Fruit fly (Drosophila melanogaster) ovary, adult (tissue): ENCODE data around the gene stas.

Experiments used
- CG17801 ChIP-seq: fragments of 200-800 bp; optimal IDR thresholded peaks from 2 replicates; lab custom pipeline; 2019; ENCODE audit warnings: missing biosample characterization, mild to moderate bottlenecking, missing genetic modification characterization, moderate library complexity; ENCODE audit not compliant: partially characterized antibody

The stas gene

DNA sequence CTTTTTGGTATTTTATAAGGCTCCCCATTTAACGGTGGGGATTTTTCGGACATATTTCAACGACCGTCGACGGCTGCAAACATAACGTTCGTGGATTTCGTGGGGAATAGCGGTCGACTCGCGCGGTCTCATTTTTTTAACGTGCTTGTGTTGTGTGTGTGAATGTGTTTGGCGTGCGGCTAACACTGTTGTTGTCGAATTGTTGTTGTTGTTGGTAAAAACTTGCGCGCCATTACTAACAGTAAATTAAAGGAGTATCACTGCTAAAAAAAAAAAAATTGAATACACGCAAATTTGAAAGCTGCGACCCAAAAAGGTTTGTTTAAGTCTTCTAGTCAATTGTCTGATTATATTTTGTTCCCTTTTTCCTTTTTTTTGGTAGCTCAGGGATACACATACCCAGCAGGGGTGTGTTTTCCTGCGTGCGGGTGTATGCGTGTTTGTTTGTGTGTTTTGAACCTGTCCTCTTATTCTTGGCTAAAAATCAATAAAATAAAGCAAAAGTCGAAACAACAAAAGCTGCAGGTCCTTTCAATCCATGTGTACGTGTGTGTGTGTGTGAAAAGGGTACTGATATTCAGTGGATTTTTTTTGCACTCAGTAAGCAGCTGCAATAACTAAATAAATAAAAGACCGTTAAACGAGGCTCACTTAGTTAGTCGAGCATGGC, 47.8 kb downstream of the stas start, which contains the start of gene CG12991:
CG12991 (plus strand) TSS at position 80 of the 670 bp plus-strand sequence.
- TF ChIP-seq CG17801, result no peak

DNA sequence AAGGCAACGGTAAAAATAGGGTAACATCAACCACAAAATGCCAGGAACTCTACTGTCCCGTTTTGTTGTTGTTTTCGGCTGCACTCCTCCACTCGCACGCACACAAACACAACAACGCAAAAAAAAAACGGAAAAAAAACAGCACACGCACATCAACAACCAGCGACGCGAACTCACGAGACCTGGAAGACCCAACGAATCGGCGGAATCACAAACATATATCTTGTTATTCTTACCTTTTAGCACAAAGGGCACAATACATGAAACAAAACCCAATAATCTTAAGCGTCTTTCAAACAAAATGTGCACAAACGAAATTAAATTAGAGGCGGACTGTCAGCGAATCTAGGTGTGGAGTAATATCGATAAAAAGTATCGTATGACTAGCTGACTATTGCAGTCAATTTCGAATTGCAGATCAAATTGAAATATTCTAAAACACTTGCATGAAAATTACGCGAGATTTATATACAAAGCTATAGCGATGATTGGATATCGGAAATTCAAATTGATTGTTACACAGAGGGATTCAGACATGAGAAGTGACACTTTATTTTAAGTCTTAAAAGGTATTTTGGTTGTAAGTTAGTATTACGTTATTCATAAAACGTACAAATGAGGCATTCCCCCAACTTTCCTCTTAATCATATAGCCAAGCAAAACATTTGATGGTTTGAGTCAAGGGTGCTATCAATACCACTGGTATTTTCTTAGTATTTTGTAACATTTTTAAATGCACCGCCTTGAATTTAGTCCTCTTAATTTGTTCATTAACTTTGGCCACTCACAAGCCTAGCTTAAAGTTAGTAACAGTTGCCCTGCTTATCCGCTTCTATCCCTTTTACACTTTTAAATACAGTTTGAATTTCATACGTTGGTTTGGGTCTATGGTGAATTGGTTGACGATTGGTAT, 48.6 kb downstream of the stas start, which contains the start of gene Ankle2:
Ankle2 (minus strand) TSS at position 361 of the 913 bp plus-strand sequence.
- peak; percentile 24 for TF ChIP-seq CG17801

DNA sequence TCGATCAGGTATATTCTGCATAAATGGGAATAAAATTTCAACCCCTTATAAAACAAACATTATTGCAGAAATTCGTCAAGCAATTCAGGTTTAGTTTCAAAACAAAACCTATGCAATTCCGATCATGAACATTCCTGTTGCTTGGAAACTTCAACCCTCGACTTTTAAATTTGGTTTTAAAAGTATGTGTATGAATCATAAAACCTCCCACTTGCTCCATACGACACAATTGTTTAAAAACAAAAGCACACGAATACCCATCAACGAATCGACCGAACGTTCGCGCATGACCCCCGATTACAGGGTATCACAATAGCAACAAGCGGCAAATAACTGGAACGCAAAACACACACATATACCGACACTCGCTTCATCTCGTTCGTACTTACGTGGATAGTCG, 49.6 kb downstream of the stas start:
- TF ChIP-seq CG17801, result no peak

DNA sequence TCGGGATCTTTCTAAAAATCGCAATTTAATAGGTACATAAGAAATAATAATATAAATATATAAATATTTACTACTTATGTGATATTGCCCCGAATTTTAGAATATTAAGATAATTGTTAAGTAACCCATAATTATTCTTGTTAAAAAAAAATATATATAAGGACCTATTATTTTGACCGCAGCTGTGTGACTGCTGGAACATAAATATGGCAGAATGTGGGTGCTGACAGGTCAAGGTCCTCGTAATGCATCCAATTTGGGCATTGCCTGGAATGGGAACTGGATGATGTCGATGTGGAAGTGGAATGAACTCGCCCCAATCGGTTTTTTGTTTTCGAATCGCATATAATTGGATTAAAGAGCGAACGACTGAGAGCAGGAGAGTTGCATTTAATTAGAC, 50.3 kb downstream of the stas start:
- no peak for TF ChIP-seq CG17801

DNA sequence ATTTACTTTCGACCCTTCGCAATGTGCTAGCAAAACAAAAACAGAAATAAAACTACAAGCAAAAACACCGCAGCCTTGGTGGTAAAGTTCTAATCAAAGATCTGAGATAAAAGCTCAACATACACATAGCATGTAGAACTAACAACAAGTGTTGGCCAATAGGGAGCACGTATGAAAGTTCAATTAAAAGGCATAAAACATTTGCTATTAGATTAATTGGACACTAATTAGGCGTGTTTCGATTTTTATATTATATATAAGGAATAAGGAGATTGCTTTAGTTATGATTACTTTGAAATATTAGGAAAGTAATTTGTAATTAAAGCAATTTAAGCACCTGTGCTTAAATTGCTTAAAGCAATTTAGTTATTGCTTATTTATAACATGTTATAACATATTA, 51.1 kb downstream of the stas start:
- no peak for TF ChIP-seq CG17801

DNA sequence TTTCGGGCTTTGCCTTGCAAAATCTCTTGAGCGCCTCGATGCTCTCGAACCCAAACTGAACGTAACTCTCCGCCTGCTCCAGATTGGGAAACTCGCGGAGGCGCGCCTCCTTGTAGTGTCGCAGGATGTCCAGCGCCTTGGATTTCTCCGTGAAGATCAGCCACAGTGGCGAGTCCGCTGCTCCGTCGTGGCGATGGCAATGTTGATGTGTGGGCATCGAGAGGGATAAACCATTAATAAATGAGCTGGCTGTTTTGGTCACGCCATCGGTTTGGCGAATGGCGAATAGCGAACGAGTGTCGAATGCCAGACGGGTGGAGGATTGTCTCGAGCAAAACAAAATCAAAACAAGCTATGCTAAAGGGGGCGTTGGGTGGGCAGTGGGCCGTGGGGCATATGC, 51.8 kb downstream of the stas start:
- TF ChIP-seq CG17801, result no peak
